Worm (Caenorhabditis elegans): Measurements from ENCODE around the gene ZK856.19.

The ZK856.19 gene

ce11 chrV:10227333-10227732 is 22.6 kb upstream of the ZK856.19 start, which contains the start of gene ttr-19:
Gene ttr-19 (minus strand): TSS chrV:10227433.
- TF ChIP-seq sup-37 (GFP tag; optimal IDR thresholded peaks at IDR 0.05) = no peak
- TF ChIP-seq fkh-10 (GFP tag; optimal IDR thresholded peaks at IDR 0.05) = no peak

ce11 chrV:10225610-10226009 is 20.9 kb upstream of the ZK856.19 start, which contains the start of gene daf-36:
Gene daf-36 (minus strand): TSS chrV:10225710.
- TF ChIP-seq lin-35 (GFP tag; optimal IDR thresholded peaks at IDR 0.05) = no peak
- TF ChIP-seq ama-1 (optimal IDR thresholded peaks at IDR 0.05) = no peak
- no peak for TF ChIP-seq C16A3.4 (tag; optimal IDR thresholded peaks at IDR 0.05)
- TF ChIP-seq hpl-2 (GFP tag; optimal IDR thresholded peaks at IDR 0.05) = no peak
- no peak for TF ChIP-seq lir-3 (tag; optimal IDR thresholded peaks at IDR 0.05; ENCODE audit: poor library complexity)
- TF ChIP-seq nhr-28 (tag; optimal IDR thresholded peaks at IDR 0.05) = no peak
- no peak for TF ChIP-seq lsy-2 (tag; optimal IDR thresholded peaks at IDR 0.05)
- no peak for TF ChIP-seq nhr-71 (tag; optimal IDR thresholded peaks at IDR 0.05)
- TF ChIP-seq unc-62 (GFP tag; optimal IDR thresholded peaks at IDR 0.05) = no peak
- no peak for TF ChIP-seq F16B12.6 (tag; optimal IDR thresholded peaks at IDR 0.05)
- no peak for TF ChIP-seq efl-3 (GFP tag; optimal IDR thresholded peaks at IDR 0.05)
- no peak for TF ChIP-seq nhr-12 (tag; optimal IDR thresholded peaks at IDR 0.05)
- no peak for TF ChIP-seq blmp-1 (tag; optimal IDR thresholded peaks at IDR 0.05)
- no peak for TF ChIP-seq mep-1 (tag; optimal IDR thresholded peaks at IDR 0.05)
- no peak for TF ChIP-seq C34B4.2 (tag; optimal IDR thresholded peaks at IDR 0.05)
- TF ChIP-seq C04F5.9 (tag; optimal IDR thresholded peaks at IDR 0.05) = no peak
- no peak for TF ChIP-seq nhr-19 (GFP tag; conservative IDR thresholded peaks at IDR 0.05)
- no peak for TF ChIP-seq zip-4 (GFP tag; optimal IDR thresholded peaks at IDR 0.05)

- TF ChIP-seq elt-2 (tag; optimal IDR thresholded peaks at IDR 0.05) (peak; percentile 2), snpc-4 (tag; optimal IDR thresholded peaks at IDR 0.05) (no peak), pqm-1 (tag; optimal IDR thresholded peaks at IDR 0.05) (no peak)
Measured at ce11 chrV:10224619-10225018, 19.9 kb upstream of the ZK856.19 start.

- TF ChIP-seq pag-3 (tag; optimal IDR thresholded peaks at IDR 0.05; ENCODE audit: borderline replicate concordance, insufficient read depth) (no peak), alr-1 (tag; optimal IDR thresholded peaks at IDR 0.05; ENCODE audit: borderline replicate concordance) (no peak), lin-39 (tag; optimal IDR thresholded peaks at IDR 0.05) (no peak), lin-35 (GFP tag; optimal IDR thresholded peaks at IDR 0.05) (no peak), vab-15 (tag; optimal IDR thresholded peaks at IDR 0.05) (no peak), dsc-1 (tag; optimal IDR thresholded peaks at IDR 0.05) (no peak)
Measured at ce11 chrV:10222007-10222406, 17.3 kb upstream of the ZK856.19 start, which contains the start of gene C12D8.20. Gene C12D8.20 (plus strand): TSS chrV:10222307.

- no peak for TF ChIP-seq nhr-84 (tag; optimal IDR thresholded peaks at IDR 0.05)
- no peak for TF ChIP-seq ztf-4 (tag; optimal IDR thresholded peaks at IDR 0.05)
- TF ChIP-seq zag-1 (tag; optimal IDR thresholded peaks at IDR 0.05) = no peak
- TF ChIP-seq lin-14 (GFP tag; optimal IDR thresholded peaks at IDR 0.05) = no peak
- no peak for TF ChIP-seq fkh-8 (tag; optimal IDR thresholded peaks at IDR 0.05)
- TF ChIP-seq C34B4.2 (tag; optimal IDR thresholded peaks at IDR 0.05) = no peak
- TF ChIP-seq nhr-77 (tag; optimal IDR thresholded peaks at IDR 0.05) = no peak
Measured at ce11 chrV:10221317-10221716, 16.6 kb upstream of the ZK856.19 start, which contains the start of the genes fipr-5 and fipr-9. Gene fipr-5 (minus strand): TSS chrV:10221417. Gene fipr-9 (plus strand): TSS chrV:10221662.

- TF ChIP-seq ceh-88 (GFP tag; IDR thresholded peaks at IDR 0.05) (no peak), ceh-82 (tag; optimal IDR thresholded peaks at IDR 0.05) (no peak), unc-86 (tag; optimal IDR thresholded peaks at IDR 0.05) (no peak), efl-1 (optimal IDR thresholded peaks at IDR 0.05) (no peak), efl-1 (GFP tag; optimal IDR thresholded peaks at IDR 0.05 in 1 of 2) (no peak), lin-39 (tag; optimal IDR thresholded peaks at IDR 0.05) (no peak), ets-5 (GFP tag; IDR thresholded peaks at IDR 0.05) (no peak), egl-13 (tag; optimal IDR thresholded peaks at IDR 0.05) (no peak), skn-1 (tag; optimal IDR thresholded peaks at IDR 0.05) (no peak), sox-4 (tag; optimal IDR thresholded peaks at IDR 0.05) (no peak), nhr-85 (tag) (no peak), nhr-84 (tag; optimal IDR thresholded peaks at IDR 0.05) (no peak), ces-1 (GFP tag; optimal IDR thresholded peaks at IDR 0.05) (no peak), egl-27 (tag; optimal IDR thresholded peaks at IDR 0.05) (no peak), pqm-1 (tag; optimal IDR thresholded peaks at IDR 0.05) (no peak), dsc-1 (tag; optimal IDR thresholded peaks at IDR 0.05) (no peak)
Measured at ce11 chrV:10220605-10221004, 15.9 kb upstream of the ZK856.19 start, which contains the start of gene C12D8.13. Gene C12D8.13 (minus strand): TSS chrV:10220705.

Data from whole organism, L1 larva.